Worm (Caenorhabditis elegans) whole organism, L3 larva: ENCODE measurements around the gene Y39B6A.9.

Experiments used
- ama-1 ChIP-seq: fragments of 150-350 bp; optimal IDR thresholded peaks from 2 replicates; lab custom pipeline; 2018
- egl-27 ChIP-seq: sonication (generic microtip); optimal IDR thresholded peaks from 4 replicates; lab custom pipeline; 2017; ENCODE audit warnings: missing biosample characterization, missing genetic modification reagents, missing genetic modification characterization
- nhr-237 ChIP-seq: fragments of 150-350 bp; optimal IDR thresholded peaks from 2 replicates; lab custom pipeline; 2014; ENCODE audit warnings: missing biosample characterization, missing genetic modification characterization
- nhr-28 ChIP-seq: fragments of 150-350 bp; optimal IDR thresholded peaks from 2 replicates; lab custom pipeline; 2014; ENCODE audit warnings: missing biosample characterization, missing genetic modification characterization
- sea-2 ChIP-seq: fragments of 150-350 bp; sonication (generic microtip); optimal IDR thresholded peaks from 4 replicates; lab custom pipeline; 2014; ENCODE audit warnings: missing biosample characterization, missing genetic modification reagents, missing genetic modification characterization
- unc-39 ChIP-seq: sonication (generic microtip); optimal IDR thresholded peaks from 4 replicates; lab custom pipeline; 2017; ENCODE audit warnings: missing biosample characterization, missing genetic modification characterization

DNA sequence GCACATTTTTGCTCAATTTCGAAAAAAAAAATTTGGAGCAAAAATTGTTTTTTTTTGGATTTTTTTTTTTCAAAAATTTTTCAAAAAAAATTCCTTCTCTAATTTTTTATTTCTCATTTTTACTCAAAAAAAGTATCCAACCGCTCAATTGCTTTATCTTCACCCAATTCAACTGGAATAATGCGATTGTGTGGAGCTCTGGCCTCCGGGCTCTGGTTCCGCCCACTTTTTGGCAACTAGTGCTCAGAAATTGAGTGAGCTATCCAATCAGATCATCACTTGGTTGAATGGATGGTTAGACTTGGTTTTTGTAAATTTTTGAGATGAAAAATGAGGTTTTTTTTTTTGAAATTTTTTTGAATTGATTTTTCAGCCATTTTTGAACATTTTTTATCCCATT, 42.6 kb downstream of the Y39B6A.9 start:
- TF ChIP-seq nhr-28 (tag; lab: Kevin White, UChicago) (no peak), unc-39 (tag; lab: Kevin White, UChicago) (no peak), ama-1 (lab: Kevin White, UChicago) (no peak), egl-27 (tag; lab: Kevin White, UChicago) (no peak), nhr-237 (no peak), sea-2 (no peak)
